Fruit fly (Drosophila melanogaster) S2 (cell line): ENCODE measurements around the gene Dd.

ENCODE experiments used
- CG8478 ChIP-seq: fragments of >200 bp; optimal IDR thresholded peaks from 2 replicates; lab custom pipeline; 2018
- CTCF ChIP-seq, 2 experiments: fragments of >200 bp; optimal IDR thresholded peaks; 2 replicates each; lab custom pipeline; 2018

- no peak for TF ChIP-seq CTCF (optimal IDR thresholded peaks at IDR 0.05; lab: Kevin White, UChicago)
- no peak for TF ChIP-seq CG8478 (lab: Kevin White, UChicago)
These were observed 26.0 kb upstream of the Dd start, which contains the start of the genes peng and sol for dm6 chrX:21349800-21350309.
